Worm (Caenorhabditis elegans) whole organism, L2 larva: ENCODE data around the gene srx-68.

ENCODE experiments used
- ZK546.5 ChIP-seq: sonication (generic microtip); optimal IDR thresholded peaks from 2 replicates; lab custom pipeline; 2017; ENCODE audit warnings: missing biosample characterization, missing genetic modification characterization
- elt-1 ChIP-seq: fragments of 150-350 bp; optimal IDR thresholded peaks from 2 replicates; lab custom pipeline; 2014; ENCODE audit warnings: missing biosample characterization, missing genetic modification characterization
- lin-13 ChIP-seq: fragments of 150-350 bp; optimal IDR thresholded peaks from 2 replicates; lab custom pipeline; 2014; ENCODE audit warnings: missing biosample characterization, missing genetic modification reagents, missing genetic modification characterization
- lsy-2 ChIP-seq, 2 experiments: fragments of 150-350 bp in 1 of 2; sonication (generic microtip) in 1 of 2; optimal IDR thresholded peaks; 2 replicates each; lab custom pipeline; 2014 to 2017; ENCODE audit warnings: missing biosample characterization in 2 of 2, missing genetic modification characterization in 2 of 2
- nhr-77 ChIP-seq: fragments of 150-350 bp; optimal IDR thresholded peaks from 2 replicates; lab custom pipeline; 2014; ENCODE audit warnings: missing biosample characterization, missing genetic modification characterization
- snpc-4 ChIP-seq: fragments of 150-350 bp; optimal IDR thresholded peaks from 2 replicates; lab custom pipeline; 2014; ENCODE audit warnings: missing biosample characterization, missing genetic modification characterization

- TF ChIP-seq ZK546.5 (tag; lab: Kevin White, UChicago) (no peak), lsy-2 (tag; optimal IDR thresholded peaks at IDR 0.05; lab: Kevin White, UChicago) (no peak), lin-13 (GFP tag; lab: Kevin White, UChicago) (no peak), nhr-77 (no peak), elt-1 (tag; lab: Kevin White, UChicago) (no peak), snpc-4 (tag; lab: Kevin White, UChicago) (no peak)
Measured at ce11 chrV:3891919-3892318, 20.7 kb upstream of the srx-68 start, which contains the start of gene C17E7.12.
